Worm (Caenorhabditis elegans): Measurements from ENCODE around the gene T28D6.7.
A peak's percentile ranks its signal among the peaks of the same experiment; 100 is the strongest.

The T28D6.7 gene

ce11 chrIII:11355758-11356323 is 9.6 kb upstream of the T28D6.7 start:
- no peak for TF ChIP-seq B0310.2 (tag; optimal IDR thresholded peaks at IDR 0.05)
- no peak for TF ChIP-seq ceh-36 (tag; optimal IDR thresholded peaks at IDR 0.05)
- no peak for TF ChIP-seq pes-1 (GFP tag; IDR thresholded peaks at IDR 0.05)
- TF ChIP-seq sea-1 (GFP tag; conservative IDR thresholded peaks at IDR 0.05): no peak
- TF ChIP-seq hnd-1 (tag; optimal IDR thresholded peaks at IDR 0.05): no peak
- TF ChIP-seq flt-1 (GFP tag; IDR thresholded peaks at IDR 0.05): no peak
- no peak for TF ChIP-seq tbx-11 (GFP tag; IDR thresholded peaks at IDR 0.05)
- no peak for TF ChIP-seq ama-1 (optimal IDR thresholded peaks at IDR 0.05)
- TF ChIP-seq aly-1 (tag; optimal IDR thresholded peaks at IDR 0.05): no peak
- TF ChIP-seq F13C5.2 (tag; optimal IDR thresholded peaks at IDR 0.05): no peak
- no peak for TF ChIP-seq hmbx-1 (tag; optimal IDR thresholded peaks at IDR 0.05)
- TF ChIP-seq tra-4 (tag; optimal IDR thresholded peaks at IDR 0.05): no peak
- TF ChIP-seq ceh-13 (GFP tag; optimal IDR thresholded peaks at IDR 0.05): no peak
- no peak for TF ChIP-seq scrt-1 (GFP tag; IDR thresholded peaks at IDR 0.05)
- no peak for TF ChIP-seq hmg-4 (GFP tag; optimal IDR thresholded peaks at IDR 0.05)
- no peak for TF ChIP-seq tbx-37 (GFP tag; conservative IDR thresholded peaks at IDR 0.05)

ce11 chrIII:11353499-11353898 is 7.2 kb upstream of the T28D6.7 start:
- TF ChIP-seq ceh-36 (tag; optimal IDR thresholded peaks at IDR 0.05) (no peak), tbx-37 (GFP tag; conservative IDR thresholded peaks at IDR 0.05) (0 out of 2 replicates have a peak, but pooled peaks have one; percentile 41), ama-1 (optimal IDR thresholded peaks at IDR 0.05) (no peak), pes-1 (GFP tag; IDR thresholded peaks at IDR 0.05) (peak; percentile 66; the same call in 1 of the 2 replicates), tbx-11 (GFP tag; IDR thresholded peaks at IDR 0.05) (peak; percentile 17; the same call in 1 of the 2 replicates), ceh-13 (GFP tag; optimal IDR thresholded peaks at IDR 0.05) (no peak), hnd-1 (tag; optimal IDR thresholded peaks at IDR 0.05) (no peak), flt-1 (GFP tag; IDR thresholded peaks at IDR 0.05) (0 out of 2 replicates have a peak, but pooled peaks have one; percentile 8)

ce11 chrIII:11352840-11353239 is 6.6 kb upstream of the T28D6.7 start:
- no peak for TF ChIP-seq hmbx-1 (tag; optimal IDR thresholded peaks at IDR 0.05)
- TF ChIP-seq ceh-13 (GFP tag; optimal IDR thresholded peaks at IDR 0.05): no peak
- no peak for TF ChIP-seq hnd-1 (tag; optimal IDR thresholded peaks at IDR 0.05)
- peak; percentile 63 for TF ChIP-seq pes-1 (GFP tag; IDR thresholded peaks at IDR 0.05)
- no peak for TF ChIP-seq tbx-37 (GFP tag; conservative IDR thresholded peaks at IDR 0.05)
- no peak for TF ChIP-seq B0310.2 (tag; optimal IDR thresholded peaks at IDR 0.05)
- TF ChIP-seq scrt-1 (GFP tag; IDR thresholded peaks at IDR 0.05): no peak
- TF ChIP-seq ceh-36 (tag; optimal IDR thresholded peaks at IDR 0.05): no peak
- TF ChIP-seq hmg-4 (GFP tag; optimal IDR thresholded peaks at IDR 0.05): no peak
- no peak for TF ChIP-seq F13C5.2 (tag; optimal IDR thresholded peaks at IDR 0.05)
- peak; percentile 57; the same call in 1 of the 2 replicates for TF ChIP-seq tbx-11 (GFP tag; IDR thresholded peaks at IDR 0.05)
- TF ChIP-seq ama-1 (optimal IDR thresholded peaks at IDR 0.05): no peak
- TF ChIP-seq ets-7 (tag; optimal IDR thresholded peaks at IDR 0.05): no peak
- no peak for TF ChIP-seq tra-4 (tag; optimal IDR thresholded peaks at IDR 0.05)
- TF ChIP-seq flt-1 (GFP tag; IDR thresholded peaks at IDR 0.05): peak; percentile 45; the same call in 1 of the 2 replicates

- TF ChIP-seq ets-7 (tag; optimal IDR thresholded peaks at IDR 0.05) (no peak), hnd-1 (tag; optimal IDR thresholded peaks at IDR 0.05) (no peak), aly-1 (tag; optimal IDR thresholded peaks at IDR 0.05) (no peak), ceh-13 (GFP tag; optimal IDR thresholded peaks at IDR 0.05) (no peak), ama-1 (optimal IDR thresholded peaks at IDR 0.05) (no peak), pes-1 (GFP tag; IDR thresholded peaks at IDR 0.05) (no peak), F13C5.2 (tag; optimal IDR thresholded peaks at IDR 0.05) (no peak), tra-4 (tag; optimal IDR thresholded peaks at IDR 0.05) (no peak), flt-1 (GFP tag; IDR thresholded peaks at IDR 0.05) (no peak), B0310.2 (tag; optimal IDR thresholded peaks at IDR 0.05) (no peak), sea-1 (GFP tag; conservative IDR thresholded peaks at IDR 0.05) (no peak), hmg-4 (GFP tag; optimal IDR thresholded peaks at IDR 0.05) (no peak), hmbx-1 (tag; optimal IDR thresholded peaks at IDR 0.05) (no peak), tbx-37 (GFP tag; conservative IDR thresholded peaks at IDR 0.05) (no peak), tbx-11 (GFP tag; IDR thresholded peaks at IDR 0.05) (no peak), scrt-1 (GFP tag; IDR thresholded peaks at IDR 0.05) (no peak), ceh-36 (tag; optimal IDR thresholded peaks at IDR 0.05) (no peak)
Measured at ce11 chrIII:11350107-11350826, 4.0 kb upstream of the T28D6.7 start.

ce11 chrIII:11344125-11344524 is 2.2 kb downstream of the T28D6.7 start:
- no peak for TF ChIP-seq hmbx-1 (tag; optimal IDR thresholded peaks at IDR 0.05)

ce11 chrIII:11343041-11343440 is 3.2 kb downstream of the T28D6.7 start, which contains the start of the genes T28D6.6 and pen-2:
Gene T28D6.6 (minus strand): TSS chrIII:11343108.
Gene pen-2 (plus strand): TSS chrIII:11343322.
- TF ChIP-seq pes-1 (GFP tag; IDR thresholded peaks at IDR 0.05) (no peak), F13C5.2 (tag; optimal IDR thresholded peaks at IDR 0.05) (peak; percentile 48)

ce11 chrIII:11341466-11341865 is 4.8 kb downstream of the T28D6.7 start:
- TF ChIP-seq aly-1 (tag; optimal IDR thresholded peaks at IDR 0.05) (no peak), B0310.2 (tag; optimal IDR thresholded peaks at IDR 0.05) (no peak), flt-1 (GFP tag; IDR thresholded peaks at IDR 0.05) (no peak), ceh-36 (tag; optimal IDR thresholded peaks at IDR 0.05) (no peak), pes-1 (GFP tag; IDR thresholded peaks at IDR 0.05) (no peak), F13C5.2 (tag; optimal IDR thresholded peaks at IDR 0.05) (no peak), tra-4 (tag; optimal IDR thresholded peaks at IDR 0.05) (no peak), hmbx-1 (tag; optimal IDR thresholded peaks at IDR 0.05) (no peak)
